Fruit fly (Drosophila melanogaster) whole organism: ENCODE results near the gene CG7691.

ENCODE experiments used
- CG8478 ChIP-seq: fragments of >200 bp; optimal IDR thresholded peaks from 2 replicates; lab custom pipeline; 2018; ENCODE audit warnings: inconsistent platforms
- EcR ChIP-seq, 2 experiments: fragments of >200 bp; optimal IDR thresholded peaks; 2 replicates each; lab custom pipeline; 2017; ENCODE audit warnings: missing biosample characterization in 2 of 2, missing genetic modification characterization in 2 of 2, missing genetic modification reagents in 2 of 2
- usp ChIP-seq: fragments of >200 bp; optimal IDR thresholded peaks from 2 replicates; lab custom pipeline; 2017; ENCODE audit warnings: missing biosample characterization, missing genetic modification characterization, mixed read lengths

DNA sequence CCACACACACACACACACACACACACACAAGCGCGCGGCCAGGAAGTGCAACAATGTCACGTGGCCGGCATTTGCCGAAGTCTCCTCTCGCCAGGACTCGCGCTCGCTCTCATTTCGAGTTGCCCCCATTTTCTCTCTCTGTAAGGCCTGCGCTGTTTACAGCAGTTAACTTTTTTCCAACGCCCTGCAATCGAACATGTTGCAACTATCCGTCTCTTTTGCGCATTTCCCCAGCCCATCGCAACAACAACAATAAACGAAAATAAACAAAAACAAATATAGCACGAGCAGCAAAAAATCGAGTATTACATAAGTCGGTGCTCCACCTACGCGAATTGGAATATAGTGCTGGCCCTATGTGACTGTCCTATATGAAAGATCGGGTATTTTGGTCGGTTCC, 12.7 kb upstream of the CG7691 start:
- TF ChIP-seq EcR (GFP tag; optimal IDR thresholded peaks at IDR 0.05; lab: Kevin White, UChicago) (no peak), CG8478 (lab: Kevin White, UChicago) (no peak), usp (GFP tag; lab: Kevin White, UChicago) (no peak)
